Worm (Caenorhabditis elegans): ENCODE results near the gene F28A12.3.

The F28A12.3 gene

ce11 chrV:8609776-8610529, 31.2 kb downstream of the F28A12.3 start (continued):
- TF ChIP-seq Y5F2A.4 (GFP tag; optimal IDR thresholded peaks at IDR 0.05): no peak
- TF ChIP-seq zfp-2 (tag; optimal IDR thresholded peaks at IDR 0.05): no peak
- TF ChIP-seq nhr-25 (tag; optimal IDR thresholded peaks at IDR 0.05; ENCODE audit: borderline replicate concordance, insufficient read depth): no peak
- no peak for TF ChIP-seq zip-2 (tag; optimal IDR thresholded peaks at IDR 0.05)
- TF ChIP-seq nhr-28 (tag; optimal IDR thresholded peaks at IDR 0.05): peak; percentile 33
- peak; percentile 22 for TF ChIP-seq rbr-2 (tag; optimal IDR thresholded peaks at IDR 0.05)
- TF ChIP-seq lin-29 (GFP tag; IDR thresholded peaks at IDR 0.05): no peak
- TF ChIP-seq ceh-28 (tag; optimal IDR thresholded peaks at IDR 0.05): no peak
- TF ChIP-seq lin-13 (GFP tag; optimal IDR thresholded peaks at IDR 0.05): no peak
- no peak for TF ChIP-seq lin-39 (tag; optimal IDR thresholded peaks at IDR 0.05)
- no peak for TF ChIP-seq madf-5 (GFP tag; IDR thresholded peaks at IDR 0.05)
- no peak for TF ChIP-seq dmd-8 (GFP tag; IDR thresholded peaks at IDR 0.05)
- TF ChIP-seq madf-9 (GFP tag; conservative IDR thresholded peaks at IDR 0.05): no peak
- no peak for TF ChIP-seq egl-27 (tag; optimal IDR thresholded peaks at IDR 0.05)
- TF ChIP-seq lim-7 (GFP tag; IDR thresholded peaks at IDR 0.05): no peak
- no peak for TF ChIP-seq mxl-2 (GFP tag; conservative IDR thresholded peaks at IDR 0.05)
- 0 out of 2 replicates have a peak, but pooled peaks have one; percentile 21 for TF ChIP-seq lin-1 (GFP tag; IDR thresholded peaks at IDR 0.05)
- no peak for TF ChIP-seq duxl-1 (tag; optimal IDR thresholded peaks at IDR 0.05; ENCODE audit: poor library complexity)
- TF ChIP-seq F10B5.3 (tag; optimal IDR thresholded peaks at IDR 0.05): no peak
- TF ChIP-seq egl-43 (GFP tag; IDR thresholded peaks at IDR 0.05): peak; percentile 24; the same call in 1 of the 2 replicates
- no peak for TF ChIP-seq nhr-48 (tag; optimal IDR thresholded peaks at IDR 0.05)
- no peak for TF ChIP-seq Y75B8A.6 (GFP tag; IDR thresholded peaks at IDR 0.05)
- TF ChIP-seq nhr-102 (tag; optimal IDR thresholded peaks at IDR 0.05): no peak
- TF ChIP-seq hlh-11 (tag; optimal IDR thresholded peaks at IDR 0.05): peak; percentile 59
- no peak for TF ChIP-seq nhr-42 (GFP tag; IDR thresholded peaks at IDR 0.05)
- 0 out of 2 replicates have a peak, but pooled peaks have one; percentile 52 for TF ChIP-seq ctbp-1 (GFP tag; IDR thresholded peaks at IDR 0.05)
- TF ChIP-seq daf-19 (GFP tag; conservative IDR thresholded peaks at IDR 0.05): no peak
- TF ChIP-seq ztf-7 (tag; optimal IDR thresholded peaks at IDR 0.05): no peak
- no peak for TF ChIP-seq nhr-41 (GFP tag; IDR thresholded peaks at IDR 0.05)
- TF ChIP-seq spr-1 (tag; optimal IDR thresholded peaks at IDR 0.05): no peak
- no peak for TF ChIP-seq R02D3.7 (tag; optimal IDR thresholded peaks at IDR 0.05)
- no peak for TF ChIP-seq D1046.2 (GFP tag; IDR thresholded peaks at IDR 0.05)
- no peak for TF ChIP-seq ztf-11 (tag; optimal IDR thresholded peaks at IDR 0.05)
- TF ChIP-seq tag-97 (GFP tag; IDR thresholded peaks at IDR 0.05): no peak
- no peak for TF ChIP-seq daf-12 (tag; optimal IDR thresholded peaks at IDR 0.05)
- peak; percentile 26 for TF ChIP-seq mes-2 (tag; optimal IDR thresholded peaks at IDR 0.05; ENCODE audit: poor library complexity, severe bottlenecking)
- TF ChIP-seq aly-2 (tag; optimal IDR thresholded peaks at IDR 0.05): no peak
- peak in 1 of 2 experiments; percentile 80 for TF ChIP-seq unc-62 (GFP tag; optimal IDR thresholded peaks at IDR 0.05 in 1 of 2)
- no peak for TF ChIP-seq unc-62 (tag; optimal IDR thresholded peaks at IDR 0.05)
- no peak for TF ChIP-seq saeg-2 (GFP tag; IDR thresholded peaks at IDR 0.05)
- TF ChIP-seq attf-4 (tag; optimal IDR thresholded peaks at IDR 0.05): no peak
- TF ChIP-seq aha-1 (tag): peak; percentile 93
- TF ChIP-seq lsy-2 (tag; optimal IDR thresholded peaks at IDR 0.05): no peak
- no peak for TF ChIP-seq snpc-1.2 (GFP tag; IDR thresholded peaks at IDR 0.05)
- TF ChIP-seq hif-1 (tag; optimal IDR thresholded peaks at IDR 0.05): no peak
- no peak for TF ChIP-seq F44E2.7 (GFP tag; IDR thresholded peaks at IDR 0.05)
- TF ChIP-seq daf-16 (GFP tag; optimal IDR thresholded peaks at IDR 0.05): no peak
- peak; percentile 15 for TF ChIP-seq daf-16 (tag; optimal IDR thresholded peaks at IDR 0.05)
- no peak for TF ChIP-seq dmd-9 (GFP tag; IDR thresholded peaks at IDR 0.05)
- no peak for TF ChIP-seq lin-15B (tag; optimal IDR thresholded peaks at IDR 0.05)
- no peak for TF ChIP-seq cey-2 (tag; optimal IDR thresholded peaks at IDR 0.05; ENCODE audit: borderline replicate concordance, insufficient read depth)
